Fruit fly (Drosophila melanogaster): ENCODE measurements around the gene CG13481.

DNA sequence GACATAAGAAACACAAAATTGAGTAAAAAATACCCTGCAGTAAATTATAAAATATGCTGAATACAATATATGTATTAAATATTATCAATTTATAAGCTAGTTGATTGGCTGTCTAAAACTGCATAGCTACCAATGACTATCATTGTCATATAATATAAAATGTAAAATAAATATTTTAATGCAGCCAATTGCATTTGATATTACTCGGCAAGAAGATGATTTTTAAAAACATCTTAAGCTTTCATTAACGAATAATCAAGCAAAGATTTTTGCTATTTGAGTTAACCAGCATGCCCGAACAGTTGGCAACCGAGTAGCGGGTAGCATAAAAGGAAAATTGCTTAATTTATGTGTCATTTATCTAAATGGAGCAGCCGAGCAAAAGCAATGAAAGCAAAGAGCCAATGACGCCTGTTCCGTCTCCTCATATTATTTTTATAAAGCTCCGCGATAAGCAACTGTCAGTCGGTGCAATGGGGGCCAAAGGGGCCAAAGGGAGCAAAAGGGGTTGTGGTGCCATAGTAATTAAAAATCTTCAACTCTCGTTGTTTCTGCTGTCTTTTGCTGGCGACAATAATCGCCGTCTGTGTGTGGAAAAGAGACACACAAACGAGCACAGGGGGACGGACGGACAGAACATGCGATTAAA is 6.3 kb downstream of the CG13481 start:
- peak; percentile 61 for TF ChIP-seq Pif1A (GFP tag; optimal IDR thresholded peaks at IDR 0.05)
- TF ChIP-seq CG9948 (tag; optimal IDR thresholded peaks at IDR 0.05), result peak; percentile 72
- TF ChIP-seq CG34367 (tag; optimal IDR thresholded peaks at IDR 0.05), result peak; percentile 51
- peak; percentile 54; the same call in 2 of the 3 replicates for TF ChIP-seq fd96Ca (GFP tag; IDR thresholded peaks at IDR 0.05)
- TF ChIP-seq CG32121 (GFP tag; IDR thresholded peaks at IDR 0.05), result no peak; the same call in 1 of the 2 replicates
- no peak for TF ChIP-seq gl (tag; optimal IDR thresholded peaks at IDR 0.05)
- no peak for TF ChIP-seq CG13204 (GFP tag; optimal IDR thresholded peaks at IDR 0.05)
- TF ChIP-seq rn (GFP tag; IDR thresholded peaks at IDR 0.05), result no peak
- peak; percentile 45 for TF ChIP-seq D1 (tag; optimal IDR thresholded peaks at IDR 0.05)
- peak; percentile 37 for TF ChIP-seq Pif1B (GFP tag; optimal IDR thresholded peaks at IDR 0.05)
- TF ChIP-seq CG10348 (GFP tag; IDR thresholded peaks at IDR 0.05), result no peak

Data from whole organism, pupa.